Fruit fly (Drosophila melanogaster): ENCODE results near the gene PNUTS.

PNUTS gene

DNA sequence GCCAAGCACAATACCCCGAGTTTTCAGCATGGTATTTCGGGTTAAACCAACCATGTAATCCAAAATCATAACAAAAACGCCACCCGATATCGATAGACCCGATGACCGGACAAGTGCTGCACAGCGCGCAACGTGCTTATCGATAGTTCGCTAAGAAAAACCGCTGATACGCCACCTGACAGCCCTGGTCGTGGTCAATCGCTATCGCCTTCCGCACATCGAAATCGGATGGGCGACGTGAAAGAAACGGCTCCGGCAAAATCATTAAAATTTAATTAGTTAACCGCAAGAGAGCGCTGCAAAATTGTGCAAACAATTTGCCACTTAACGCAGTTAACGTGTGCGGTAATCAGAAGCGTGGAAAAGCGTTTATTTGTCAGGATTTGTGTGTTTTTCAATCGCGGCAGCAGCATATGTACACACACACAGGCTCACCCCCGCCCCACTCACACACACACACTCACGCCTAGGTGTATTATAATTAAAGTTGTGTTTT is 44.4 kb upstream of the PNUTS start, which contains the start of the genes CG3862 and dock (continued):
- TF ChIP-seq Lim3 (GFP tag; IDR thresholded peaks at IDR 0.05), result no peak
- no peak for TF ChIP-seq sisA (GFP tag; IDR thresholded peaks at IDR 0.05)
- TF ChIP-seq Dad (GFP tag; optimal IDR thresholded peaks at IDR 0.05), result peak; percentile 38
- peak; percentile 38 for TF ChIP-seq CG7839 (tag; optimal IDR thresholded peaks at IDR 0.05)
- TF ChIP-seq CG7357 (GFP tag; IDR thresholded peaks at IDR 0.05), result no peak
- TF ChIP-seq MBD-R2 (GFP tag; IDR thresholded peaks at IDR 0.05), result peak; percentile 97
- peak; percentile 25 for TF ChIP-seq CG4328 (GFP tag; optimal IDR thresholded peaks at IDR 0.05)
- peak; percentile 68 for TF ChIP-seq nom (GFP tag; optimal IDR thresholded peaks at IDR 0.05)
- peak; percentile 74 for TF ChIP-seq Dp (GFP tag; optimal IDR thresholded peaks at IDR 0.05)
- TF ChIP-seq hkb (optimal IDR thresholded peaks at IDR 0.05), result no peak
- peak; percentile 36; the same call in 1 of the 2 replicates for TF ChIP-seq hkb (GFP tag; IDR thresholded peaks at IDR 0.05)
- no peak for TF ChIP-seq croc (GFP tag; conservative IDR thresholded peaks at IDR 0.05)
- TF ChIP-seq hbn (GFP tag; IDR thresholded peaks at IDR 0.05; ENCODE audit: partially characterized antibody), result peak; percentile 90
- TF ChIP-seq hb (GFP tag; IDR thresholded peaks at IDR 0.05; ENCODE audit: partially characterized antibody), result peak; percentile 97
- TF ChIP-seq Bdp1 (GFP tag; optimal IDR thresholded peaks at IDR 0.05), result peak; percentile 45
- peak; percentile 34 for TF ChIP-seq CG4282 (GFP tag; optimal IDR thresholded peaks at IDR 0.05)
- TF ChIP-seq CG15479 (GFP tag; optimal IDR thresholded peaks at IDR 0.05), result peak; percentile 15
- TF ChIP-seq da (GFP tag; optimal IDR thresholded peaks at IDR 0.05), result peak; percentile 24
- peak; percentile 11 for TF ChIP-seq Hr3 (GFP tag; optimal IDR thresholded peaks at IDR 0.05)
- peak; percentile 39; the same call in 1 of the 2 replicates for TF ChIP-seq rib (GFP tag; IDR thresholded peaks at IDR 0.05)
- no peak for TF ChIP-seq abd-A (tag; optimal IDR thresholded peaks at IDR 0.05)
- peak; percentile 85 for TF ChIP-seq Ets97D (GFP tag; optimal IDR thresholded peaks at IDR 0.05)
- peak; percentile 84 for TF ChIP-seq Doc3 (GFP tag; IDR thresholded peaks at IDR 0.05; ENCODE audit: partially characterized antibody)
- no peak for TF ChIP-seq CG12769 (tag; optimal IDR thresholded peaks at IDR 0.05)
- 0 out of 2 replicates have a peak, but pooled peaks have one; percentile 25 for TF ChIP-seq Atf6 (GFP tag; IDR thresholded peaks at IDR 0.05)
- TF ChIP-seq Atf3 (GFP tag; optimal IDR thresholded peaks at IDR 0.05), result no peak
- peak in 1 of 3 experiments; percentile 1 for TF ChIP-seq lola (GFP tag; optimal IDR thresholded peaks at IDR 0.05)
- no peak for TF ChIP-seq CG10959 (GFP tag; IDR thresholded peaks at IDR 0.05)
- TF ChIP-seq CG13123 (GFP tag; optimal IDR thresholded peaks at IDR 0.05), result no peak
- no peak for TF ChIP-seq CG3995 (GFP tag; optimal IDR thresholded peaks at IDR 0.05)
- TF ChIP-seq fd64A (GFP tag; optimal IDR thresholded peaks at IDR 0.05), result no peak
- peak; percentile 37 for TF ChIP-seq CG18011 (GFP tag; optimal IDR thresholded peaks at IDR 0.05)
- no peak for TF ChIP-seq ro (GFP tag; IDR thresholded peaks at IDR 0.05)
- peak; percentile 86 for TF ChIP-seq CG9932 (GFP tag; IDR thresholded peaks at IDR 0.05)
- peak; percentile 51; the same call in 1 of the 3 replicates for TF ChIP-seq CG6175 (GFP tag; IDR thresholded peaks at IDR 0.05)
- no peak for TF ChIP-seq ssp (GFP tag; IDR thresholded peaks at IDR 0.05)
- peak; percentile 22 for TF ChIP-seq CG8944 (GFP tag; optimal IDR thresholded peaks at IDR 0.05)
- peak; percentile 32 for TF ChIP-seq trem (tag; optimal IDR thresholded peaks at IDR 0.05)
- TF ChIP-seq Side (GFP tag; optimal IDR thresholded peaks at IDR 0.05), result peak; percentile 35
- TF ChIP-seq br (optimal IDR thresholded peaks at IDR 0.05), result no peak
- TF ChIP-seq Gug (GFP tag; IDR thresholded peaks at IDR 0.05), result peak; percentile 11; the same call in 1 of the 4 replicates
- peak; percentile 71 for TF ChIP-seq Rfx (GFP tag; IDR thresholded peaks at IDR 0.05)
- TF ChIP-seq CG4360 (GFP tag; IDR thresholded peaks at IDR 0.05), result no peak; the same call in 1 of the 2 replicates
- TF ChIP-seq CG4424 (GFP tag; optimal IDR thresholded peaks at IDR 0.05), result peak; percentile 45
- peak; percentile 51 for TF ChIP-seq Hsf (GFP tag; optimal IDR thresholded peaks at IDR 0.05)
- no peak for TF ChIP-seq CG2875 (GFP tag; optimal IDR thresholded peaks at IDR 0.05)
- TF ChIP-seq lbe (GFP tag; optimal IDR thresholded peaks at IDR 0.05), result no peak
- TF ChIP-seq vvl (GFP tag; IDR thresholded peaks at IDR 0.05), result peak; percentile 40; the same call in 1 of the 2 replicates
- no peak for TF ChIP-seq sd (tag; optimal IDR thresholded peaks at IDR 0.05)
- TF ChIP-seq ewg (GFP tag; optimal IDR thresholded peaks at IDR 0.05), result peak; percentile 23
- no peak for TF ChIP-seq sima (GFP tag; optimal IDR thresholded peaks at IDR 0.05)

All from whole organism, embryonic.